Fruit fly (Drosophila melanogaster) whole organism, prepupa: ENCODE data around the gene KLHL18.
A peak's percentile ranks its signal among the peaks of the same experiment; 100 is the strongest.

Experiments used
- Blimp-1 ChIP-seq: fragments of 200-800 bp; sonication (Bioruptor generic); optimal IDR thresholded peaks from 3 replicates; lab custom pipeline; 2017; ENCODE audit warnings: missing biosample characterization, missing genetic modification characterization, mild to moderate bottlenecking, moderate library complexity, missing genetic modification reagents
- CG10631 ChIP-seq: fragments of 200-800 bp; sonication (Bioruptor generic); optimal IDR thresholded peaks from 2 replicates; lab custom pipeline; 2016; ENCODE audit warnings: missing biosample characterization, missing genetic modification characterization
- CG10669 ChIP-seq: fragments of 200-800 bp; sonication (Bioruptor generic); optimal IDR thresholded peaks from 3 replicates; lab custom pipeline; 2018; ENCODE audit warnings: missing biosample characterization, mild to moderate bottlenecking, missing genetic modification characterization, moderate library complexity
- CG11294 ChIP-seq: fragments of 200-800 bp; sonication (Bioruptor generic); IDR thresholded peaks from 2 replicates; pipeline ENCODE4 v1.3.6; 2022; ENCODE audit warnings: missing biosample characterization, missing genetic modification characterization
- CG11762 ChIP-seq: fragments of 200-800 bp; sonication (Bioruptor generic); optimal IDR thresholded peaks from 3 replicates; lab custom pipeline; 2016; ENCODE audit warnings: missing biosample characterization, missing genetic modification characterization; ENCODE audit not compliant: insufficient read depth
- CG11902 ChIP-seq: fragments of 200-800 bp; sonication (Bioruptor generic); optimal IDR thresholded peaks from 3 replicates; lab custom pipeline; 2016; ENCODE audit warnings: missing biosample characterization, missing genetic modification characterization
- CG15336 ChIP-seq: fragments of 200-800 bp; sonication (Bioruptor generic); IDR thresholded peaks from 2 replicates; pipeline ENCODE4 v1.3.6; 2022; ENCODE audit warnings: missing biosample characterization, missing genetic modification characterization
- CG1621 ChIP-seq: fragments of 200-800 bp; sonication (Bioruptor generic); optimal IDR thresholded peaks from 3 replicates; lab custom pipeline; 2018; ENCODE audit warnings: missing biosample characterization, mild to moderate bottlenecking, missing genetic modification characterization
- CG16779 ChIP-seq: fragments of 200-800 bp; sonication (Bioruptor generic); optimal IDR thresholded peaks from 3 replicates; lab custom pipeline; 2017; ENCODE audit warnings: missing biosample characterization, mild to moderate bottlenecking, missing genetic modification characterization
- CG3032 ChIP-seq: fragments of 200-800 bp; optimal IDR thresholded peaks from 2 replicates; lab custom pipeline; 2019; ENCODE audit warnings: missing biosample characterization, mild to moderate bottlenecking, missing genetic modification characterization, moderate library complexity
- CG32006 ChIP-seq: fragments of 200-800 bp; sonication (Bioruptor generic); optimal IDR thresholded peaks from 3 replicates; lab custom pipeline; 2017; ENCODE audit warnings: missing biosample characterization, mild to moderate bottlenecking, missing genetic modification characterization
- CG3919 ChIP-seq: fragments of 200-800 bp; sonication (Bioruptor generic); optimal IDR thresholded peaks from 3 replicates; lab custom pipeline; 2016; ENCODE audit warnings: missing biosample characterization, missing genetic modification characterization
- CG4318 ChIP-seq: fragments of 200-800 bp; sonication (Bioruptor generic); optimal IDR thresholded peaks from 3 replicates; lab custom pipeline; 2017; ENCODE audit warnings: missing biosample characterization, mild to moderate bottlenecking, missing genetic modification characterization
- CG6163 ChIP-seq: fragments of 200-800 bp; sonication (Bioruptor generic); IDR thresholded peaks from 3 replicates; pipeline ENCODE4 v1.3.6; 2022; ENCODE audit warnings: missing biosample characterization, missing genetic modification characterization
- CG6276 ChIP-seq: fragments of 200-800 bp; sonication (Bioruptor generic); optimal IDR thresholded peaks from 2 replicates; lab custom pipeline; 2017; ENCODE audit warnings: missing biosample characterization, mild to moderate bottlenecking, missing genetic modification characterization
- CG6792 ChIP-seq: fragments of 200-800 bp; sonication (Bioruptor generic); optimal IDR thresholded peaks from 3 replicates; lab custom pipeline; 2016; ENCODE audit warnings: missing biosample characterization, missing genetic modification characterization
- CG6808 ChIP-seq: fragments of 200-800 bp; sonication (Bioruptor generic); optimal IDR thresholded peaks from 3 replicates; lab custom pipeline; 2017; ENCODE audit warnings: missing biosample characterization, missing genetic modification characterization, mild to moderate bottlenecking, moderate library complexity, missing genetic modification reagents
- CG8119 ChIP-seq: fragments of 200-800 bp; sonication (Bioruptor generic); IDR thresholded peaks from 3 replicates; pipeline ENCODE4 v1.3.6; 2022; ENCODE audit warnings: missing biosample characterization, missing genetic modification characterization
- CG8319 ChIP-seq: fragments of 200-800 bp; sonication (Bioruptor generic); optimal IDR thresholded peaks from 3 replicates; lab custom pipeline; 2016; ENCODE audit warnings: missing biosample characterization, missing genetic modification characterization
- CG8632 ChIP-seq: fragments of 200-800 bp; sonication (Bioruptor generic); optimal IDR thresholded peaks from 3 replicates; lab custom pipeline; 2016; ENCODE audit warnings: missing biosample characterization, missing genetic modification characterization
- CG9139 ChIP-seq: fragments of 200-800 bp; sonication (Bioruptor generic); optimal IDR thresholded peaks from 3 replicates; lab custom pipeline; 2017; ENCODE audit warnings: missing biosample characterization, mild to moderate bottlenecking, missing genetic modification characterization
- Eip75B ChIP-seq: fragments of 200-800 bp; sonication (Bioruptor generic); optimal IDR thresholded peaks from 3 replicates; lab custom pipeline; 2016; ENCODE audit warnings: missing biosample characterization, missing genetic modification characterization
- Eip78C ChIP-seq: fragments of 200-800 bp; sonication (Bioruptor generic); peaks from one replicate; lab custom pipeline; 2016; ENCODE audit warnings: missing biosample characterization, missing genetic modification characterization
- Eip93F ChIP-seq: fragments of 200-800 bp; sonication (Bioruptor generic); optimal IDR thresholded peaks from 2 replicates; lab custom pipeline; 2016; ENCODE audit warnings: missing biosample characterization, mild to moderate bottlenecking, missing genetic modification characterization
- Ets21C ChIP-seq: fragments of 200-800 bp; sonication (Bioruptor generic); optimal IDR thresholded peaks from 3 replicates; lab custom pipeline; 2016; ENCODE audit warnings: missing biosample characterization, missing genetic modification characterization
- Gug ChIP-seq: fragments of 200-800 bp; sonication (Bioruptor generic); IDR thresholded peaks from 2 replicates; pipeline ENCODE4 v1.3.6; 2022; ENCODE audit warnings: missing biosample characterization, missing genetic modification characterization
- Hr38 ChIP-seq: sonication (Bioruptor generic); optimal IDR thresholded peaks from 2 replicates; lab custom pipeline; 2016; ENCODE audit warnings: missing biosample characterization, missing genetic modification characterization
- Hr39 ChIP-seq: fragments of 200-800 bp; sonication (Bioruptor generic); optimal IDR thresholded peaks from 2 replicates; lab custom pipeline; 2016; ENCODE audit warnings: missing biosample characterization, missing genetic modification characterization
- Hr4 ChIP-seq: fragments of 200-800 bp; sonication (Bioruptor generic); optimal IDR thresholded peaks from 3 replicates; lab custom pipeline; 2016; ENCODE audit warnings: missing biosample characterization, missing genetic modification characterization
- Lpt ChIP-seq: fragments of 200-800 bp; sonication (Bioruptor generic); optimal IDR thresholded peaks from 3 replicates; lab custom pipeline; 2016; ENCODE audit warnings: missing biosample characterization, missing genetic modification characterization
- Met ChIP-seq: fragments of 200-800 bp; sonication (Bioruptor generic); optimal IDR thresholded peaks from 3 replicates; lab custom pipeline; 2016; ENCODE audit warnings: missing biosample characterization, missing genetic modification characterization
- OdsH ChIP-seq: fragments of 200-800 bp; sonication (Bioruptor generic); optimal IDR thresholded peaks from 3 replicates; lab custom pipeline; 2016; ENCODE audit warnings: missing biosample characterization, missing genetic modification characterization
- Smox ChIP-seq: fragments of 200-800 bp; sonication (Bioruptor generic); optimal IDR thresholded peaks from 3 replicates; lab custom pipeline; 2016; ENCODE audit warnings: missing biosample characterization, missing genetic modification characterization
- Sox14 ChIP-seq: fragments of 200-800 bp; sonication (Bioruptor generic); optimal IDR thresholded peaks from 3 replicates; lab custom pipeline; 2016; ENCODE audit warnings: missing biosample characterization, missing genetic modification characterization
- Sox15 ChIP-seq: fragments of 200-800 bp; sonication (Bioruptor generic); optimal IDR thresholded peaks from 3 replicates; lab custom pipeline; 2016; ENCODE audit warnings: missing biosample characterization, missing genetic modification characterization
- acj6 ChIP-seq: fragments of 200-800 bp; sonication (Bioruptor generic); optimal IDR thresholded peaks from 3 replicates; lab custom pipeline; 2016; ENCODE audit warnings: missing biosample characterization, missing genetic modification characterization
- cyc ChIP-seq: fragments of 200-800 bp; sonication (Bioruptor generic); optimal IDR thresholded peaks from 3 replicates; lab custom pipeline; 2016; ENCODE audit warnings: missing biosample characterization, missing genetic modification characterization
- dsx ChIP-seq: fragments of 200-800 bp; optimal IDR thresholded peaks from 3 replicates; lab custom pipeline; 2019; ENCODE audit warnings: missing biosample characterization, mild to moderate bottlenecking, missing genetic modification characterization, moderate library complexity; ENCODE audit not compliant: poor library complexity, severe bottlenecking
- eg ChIP-seq: fragments of 200-800 bp; sonication (Bioruptor generic); IDR thresholded peaks from 3 replicates; pipeline ENCODE4 v1.3.6; 2022; ENCODE audit warnings: missing biosample characterization, missing genetic modification characterization
- esn ChIP-seq: fragments of 200-800 bp; sonication (Bioruptor generic); optimal IDR thresholded peaks from 2 replicates; lab custom pipeline; 2016; ENCODE audit warnings: missing biosample characterization, mild to moderate bottlenecking, missing genetic modification characterization, moderate library complexity
- fd59A ChIP-seq: fragments of 200-800 bp; sonication (Bioruptor generic); optimal IDR thresholded peaks from 2 replicates; lab custom pipeline; 2017; ENCODE audit warnings: missing biosample characterization, mild to moderate bottlenecking, missing genetic modification characterization, missing genetic modification reagents
- fd85E ChIP-seq: fragments of 200-800 bp; sonication (Bioruptor generic); optimal IDR thresholded peaks from 3 replicates; lab custom pipeline; 2016; ENCODE audit warnings: missing biosample characterization, missing genetic modification characterization
- fkh ChIP-seq: fragments of 200-800 bp; sonication (Bioruptor generic); optimal IDR thresholded peaks from 3 replicates; lab custom pipeline; 2017; ENCODE audit warnings: missing biosample characterization, mild to moderate bottlenecking, missing genetic modification characterization, moderate library complexity
- lz ChIP-seq: fragments of 200-800 bp; sonication (Bioruptor generic); optimal IDR thresholded peaks from 3 replicates; lab custom pipeline; 2016; ENCODE audit warnings: missing biosample characterization, missing genetic modification characterization
- net ChIP-seq: fragments of 200-800 bp; sonication (Bioruptor generic); optimal IDR thresholded peaks from 3 replicates; lab custom pipeline; 2016; ENCODE audit warnings: missing biosample characterization, missing genetic modification characterization
- pdm3 ChIP-seq: fragments of 200-800 bp; sonication (Bioruptor generic); optimal IDR thresholded peaks from 3 replicates; lab custom pipeline; 2016; ENCODE audit warnings: missing biosample characterization, missing genetic modification characterization
- salr ChIP-seq, 2 experiments: fragments of 200-800 bp; sonication (Bioruptor generic); optimal IDR thresholded peaks; 3 replicates each; lab custom pipeline; 2016 to 2018; ENCODE audit warnings: missing biosample characterization in 2 of 2, missing genetic modification characterization in 2 of 2, mild to moderate bottlenecking in 1 of 2
- spab ChIP-seq: fragments of 200-800 bp; sonication (Bioruptor generic); optimal IDR thresholded peaks from 2 replicates; lab custom pipeline; 2017; ENCODE audit warnings: missing biosample characterization, mild to moderate bottlenecking, missing genetic modification characterization, missing genetic modification reagents
- ss ChIP-seq, 2 experiments: fragments of 200-800 bp; sonication (Bioruptor generic); optimal IDR thresholded peaks; 2 replicates in 1 of 2; 3 replicates in 1 of 2; lab custom pipeline; 2017 to 2018; ENCODE audit warnings: mild to moderate bottlenecking in 2 of 2, missing biosample characterization in 2 of 2, missing genetic modification characterization in 2 of 2, moderate library complexity in 1 of 2
- svp ChIP-seq: fragments of 200-800 bp; sonication (Bioruptor generic); peaks from one replicate; lab custom pipeline; 2016; ENCODE audit warnings: missing biosample characterization, missing genetic modification characterization
- topi ChIP-seq: fragments of 200-800 bp; sonication (Bioruptor generic); optimal IDR thresholded peaks from 3 replicates; lab custom pipeline; 2016; ENCODE audit warnings: missing biosample characterization, missing genetic modification characterization

KLHL18 gene

dm6 chr3R:12010202-12010824, at the start of gene KLHL18, which contains the start of gene GCC185:
TSS of gene KLHL18 (minus strand) at chr3R:12010434.
TSS of gene GCC185 (plus strand) at chr3R:12010772.
- TF ChIP-seq Smox (GFP tag; lab: Kevin White, UChicago) (peak; percentile 83), Sox14 (GFP tag; lab: Kevin White, UChicago) (peak; percentile 75), net (GFP tag; lab: Kevin White, UChicago) (peak; percentile 49), lz (peak; percentile 88), CG6163 (GFP tag; lab: Robert Waterston, UW) (no peak; the same call in 2 of the 3 replicates), CG15336 (no peak), CG8319 (GFP tag; lab: Kevin White, UChicago) (peak; percentile 56), topi (GFP tag; lab: Kevin White, UChicago) (peak; percentile 80), Lpt (peak; percentile 74), Gug (GFP tag; lab: Robert Waterston, UW) (peak; percentile 61), Met (peak; percentile 73), CG6276 (GFP tag; lab: Kevin White, UChicago) (no peak), CG3032 (tag; lab: Kevin White, UChicago) (peak; percentile 87), CG1621 (tag; lab: Kevin White, UChicago) (no peak), CG6808 (GFP tag; lab: Kevin White, UChicago) (peak; percentile 37), Blimp-1 (GFP tag; lab: Kevin White, UChicago) (peak; percentile 6), CG16779 (no peak), Eip78C (no peak), salr (GFP tag; optimal IDR thresholded peaks at IDR 0.05; lab: Kevin White, UChicago) (peak in 1 of 2 experiments; percentile 66), CG11762 (GFP tag; lab: Kevin White, UChicago) (peak; percentile 59), CG4318 (GFP tag; lab: Kevin White, UChicago) (no peak), fkh (peak; percentile 55), Hr4 (GFP tag; lab: Kevin White, UChicago) (peak; percentile 83), pdm3 (no peak), dsx (no peak), Sox15 (GFP tag; lab: Kevin White, UChicago) (peak; percentile 88), CG10631 (GFP tag; lab: Kevin White, UChicago) (peak; percentile 91), ss (GFP tag; optimal IDR thresholded peaks at IDR 0.05; lab: Kevin White, UChicago) (no peak), Hr38 (GFP tag; lab: Kevin White, UChicago) (no peak), Hr39 (GFP tag; lab: Kevin White, UChicago) (peak; percentile 87), cyc (GFP tag; lab: Kevin White, UChicago) (peak; percentile 87), CG9139 (GFP tag; lab: Kevin White, UChicago) (no peak), spab (GFP tag; lab: Kevin White, UChicago) (peak; percentile 38), CG11294 (GFP tag; lab: Robert Waterston, UW) (peak; percentile 35; the same call in 1 of the 2 replicates), CG8632 (peak; percentile 55), eg (GFP tag; lab: Robert Waterston, UW) (peak; percentile 73), CG3919 (GFP tag; lab: Kevin White, UChicago) (no peak), CG8119 (GFP tag; lab: Robert Waterston, UW) (no peak), Eip93F (GFP tag; lab: Kevin White, UChicago) (peak; percentile 12), CG6792 (GFP tag; lab: Kevin White, UChicago) (peak; percentile 67), esn (GFP tag; lab: Kevin White, UChicago) (peak; percentile 87), fd85E (GFP tag; lab: Kevin White, UChicago) (no peak), Eip75B (GFP tag; lab: Kevin White, UChicago) (no peak), CG11902 (GFP tag; lab: Kevin White, UChicago) (peak; percentile 84), Ets21C (GFP tag; lab: Kevin White, UChicago) (peak; percentile 82), OdsH (GFP tag; lab: Kevin White, UChicago) (peak; percentile 88), CG32006 (GFP tag; lab: Kevin White, UChicago) (peak; percentile 79), fd59A (GFP tag; lab: Kevin White, UChicago) (peak; percentile 27), acj6 (GFP tag; lab: Kevin White, UChicago) (peak; percentile 83), svp (peak; percentile 94), CG10669 (GFP tag; lab: Kevin White, UChicago) (peak; percentile 61)
